Fruit fly (Drosophila melanogaster) whole organism, adult: ENCODE data around the gene CG31446.

Source experiments
- CG33017 ChIP-seq: fragments of 200-800 bp; sonication (Bioruptor generic); optimal IDR thresholded peaks from 2 replicates; lab custom pipeline; 2018; ENCODE audit warnings: missing biosample characterization, mild to moderate bottlenecking, missing genetic modification characterization, moderate library complexity
- CG7101 ChIP-seq: fragments of 200-800 bp; sonication (Bioruptor generic); optimal IDR thresholded peaks from 2 replicates; lab custom pipeline; 2018; ENCODE audit warnings: missing biosample characterization, mild to moderate bottlenecking, missing genetic modification characterization, moderate library complexity
- Clk ChIP-seq: fragments of 200-800 bp; sonication (Bioruptor generic); optimal IDR thresholded peaks from 2 replicates; lab custom pipeline; 2017; ENCODE audit warnings: missing biosample characterization, missing genetic modification characterization
- Crg-1 ChIP-seq: fragments of 200-800 bp; sonication (Bioruptor generic); optimal IDR thresholded peaks from 2 replicates; lab custom pipeline; 2016; ENCODE audit warnings: missing biosample characterization, missing genetic modification characterization
- Hr96 ChIP-seq: fragments of 200-800 bp; sonication (Bioruptor generic); optimal IDR thresholded peaks from 2 replicates; lab custom pipeline; 2016; ENCODE audit warnings: missing biosample characterization, missing genetic modification characterization
- Mnt ChIP-seq: fragments of 200-800 bp; sonication (Bioruptor generic); optimal IDR thresholded peaks from 2 replicates; lab custom pipeline; 2016; ENCODE audit warnings: missing biosample characterization, mild to moderate bottlenecking, missing genetic modification characterization
- bab1 ChIP-seq: fragments of 200-800 bp; sonication (Bioruptor generic); optimal IDR thresholded peaks from 3 replicates; lab custom pipeline; 2019; ENCODE audit warnings: missing biosample characterization, mild to moderate bottlenecking, missing genetic modification characterization, moderate library complexity
- cic ChIP-seq: fragments of 200-800 bp; sonication (Bioruptor generic); optimal IDR thresholded peaks from 2 replicates; lab custom pipeline; 2017; ENCODE audit warnings: missing biosample characterization, mild to moderate bottlenecking, missing genetic modification characterization, moderate library complexity
- cnc ChIP-seq, 2 experiments: fragments of >200 bp; optimal IDR thresholded peaks; 2 replicates each; lab custom pipeline; 2017
- kay ChIP-seq: fragments of 200-800 bp; sonication (Bioruptor generic); peaks from one replicate; lab custom pipeline; 2016; ENCODE audit warnings: missing biosample characterization, missing genetic modification characterization, borderline replicate concordance
- ovo ChIP-seq: fragments of 200-800 bp; sonication (Bioruptor generic); optimal IDR thresholded peaks from 2 replicates; lab custom pipeline; 2016; ENCODE audit warnings: missing biosample characterization, missing genetic modification characterization
- pad ChIP-seq: fragments of 200-800 bp; sonication (Bioruptor generic); optimal IDR thresholded peaks from 3 replicates; lab custom pipeline; 2017; ENCODE audit warnings: missing biosample characterization, missing genetic modification characterization, mild to moderate bottlenecking, moderate library complexity, missing genetic modification reagents
- tj ChIP-seq: fragments of 200-800 bp; sonication (Bioruptor generic); optimal IDR thresholded peaks from 3 replicates; lab custom pipeline; 2017; ENCODE audit warnings: missing biosample characterization, mild to moderate bottlenecking, missing genetic modification characterization, moderate library complexity
- toe ChIP-seq: fragments of 200-800 bp; sonication (Bioruptor generic); optimal IDR thresholded peaks from 2 replicates; lab custom pipeline; 2016; ENCODE audit warnings: missing biosample characterization, missing genetic modification characterization

DNA sequence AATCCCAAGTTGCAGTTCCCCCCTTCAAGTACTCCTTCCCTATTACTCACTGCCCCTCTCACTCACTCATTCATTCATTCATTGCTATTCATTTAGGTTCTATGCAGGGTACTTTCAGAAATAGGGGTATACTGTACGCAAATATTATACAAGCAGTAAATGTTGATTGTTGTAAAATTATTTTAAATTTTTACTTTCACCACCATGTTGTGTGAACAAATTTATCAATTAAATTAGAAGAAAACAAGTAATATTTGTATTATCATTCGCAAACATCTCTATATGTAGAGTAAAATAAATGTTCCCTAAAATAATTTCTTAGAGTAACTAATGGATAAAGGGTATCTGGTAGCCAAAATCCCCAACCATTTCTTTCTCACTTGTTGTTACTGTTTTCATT, 42.6 kb upstream of the CG31446 start:
- TF ChIP-seq ovo (GFP tag; lab: Kevin White, UChicago) (no peak), Crg-1 (no peak), pad (GFP tag; lab: Kevin White, UChicago) (no peak), kay (GFP tag; lab: Kevin White, UChicago) (no peak), tj (GFP tag; lab: Kevin White, UChicago) (no peak), cnc (optimal IDR thresholded peaks at IDR 0.05; lab: Kevin White, UChicago) (no peak), cic (GFP tag; lab: Kevin White, UChicago) (no peak), toe (GFP tag; lab: Kevin White, UChicago) (no peak), Clk (GFP tag; lab: Kevin White, UChicago) (no peak), CG33017 (no peak), Mnt (GFP tag; lab: Kevin White, UChicago) (no peak), bab1 (no peak), Hr96 (no peak), CG7101 (no peak)
